Worm (Caenorhabditis elegans): ENCODE measurements around the gene ebp-2.

Gene ebp-2

ce11 chrII:11428599-11428998, 13.9 kb upstream of the ebp-2 start:
- TF ChIP-seq nhr-28 (tag; optimal IDR thresholded peaks at IDR 0.05) (peak; percentile 46), tag-97 (GFP tag; IDR thresholded peaks at IDR 0.05) (no peak), dmd-6 (GFP tag; IDR thresholded peaks at IDR 0.05) (peak; percentile 52), nhr-48 (tag; optimal IDR thresholded peaks at IDR 0.05) (no peak), nhr-237 (tag; optimal IDR thresholded peaks at IDR 0.05) (no peak), hlh-11 (tag; optimal IDR thresholded peaks at IDR 0.05) (peak; percentile 5), daf-19 (GFP tag; conservative IDR thresholded peaks at IDR 0.05) (no peak), mdl-1 (tag; optimal IDR thresholded peaks at IDR 0.05) (no peak), lir-3 (tag; optimal IDR thresholded peaks at IDR 0.05) (no peak), pqm-1 (tag; optimal IDR thresholded peaks at IDR 0.05) (peak; percentile 46)

DNA sequence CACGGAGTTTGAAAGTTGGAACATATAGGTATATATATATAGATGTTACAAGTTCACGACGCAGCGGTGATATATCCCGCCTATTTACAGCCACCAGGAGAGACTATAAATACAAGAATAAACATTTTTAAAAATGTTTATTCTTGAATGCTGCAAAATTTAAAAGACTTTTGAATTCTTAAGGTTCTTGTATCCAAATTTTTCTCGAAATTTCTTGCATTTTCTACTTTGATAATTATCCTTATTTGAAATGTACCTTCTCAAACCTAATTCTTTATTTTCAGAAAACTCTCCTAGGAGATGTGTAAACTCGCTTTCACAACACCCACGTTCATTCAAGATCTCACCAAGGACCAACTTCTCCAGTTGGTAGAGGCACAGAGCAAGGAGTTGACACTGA, 10.9 kb upstream of the ebp-2 start, which contains the start of gene C05D12.4:
C05D12.4 (plus strand) TSS at position 301 of the 400 bp plus-strand sequence.
- TF ChIP-seq madf-5 (GFP tag; IDR thresholded peaks at IDR 0.05) (no peak), aha-1 (tag) (peak; percentile 3), ztf-7 (tag; optimal IDR thresholded peaks at IDR 0.05) (no peak), T26A8.4 (GFP tag; IDR thresholded peaks at IDR 0.05) (no peak), duxl-1 (tag; optimal IDR thresholded peaks at IDR 0.05; ENCODE audit: poor library complexity) (no peak), dmd-9 (GFP tag; IDR thresholded peaks at IDR 0.05) (no peak), D1046.2 (GFP tag; IDR thresholded peaks at IDR 0.05) (no peak), zfp-3 (GFP tag; conservative IDR thresholded peaks at IDR 0.05) (no peak)

- TF ChIP-seq nhr-11 (tag; optimal IDR thresholded peaks at IDR 0.05) (no peak), mes-2 (tag; optimal IDR thresholded peaks at IDR 0.05; ENCODE audit: poor library complexity, severe bottlenecking) (no peak), mdt-29 (GFP tag; IDR thresholded peaks at IDR 0.05) (no peak)
These were observed 8.6 kb upstream of the ebp-2 start, which contains the start of gene C05D12.5 for ce11 chrII:11433942-11434341. C05D12.5 (plus strand) TSS chrII:11434242.

ce11 chrII:11438417-11438816, 4.1 kb upstream of the ebp-2 start, which contains the start of gene vha-6:
vha-6 (minus strand) TSS chrII:11438452.
- TF ChIP-seq hmg-1.1 (GFP tag; IDR thresholded peaks at IDR 0.05) (no peak), aly-2 (tag; optimal IDR thresholded peaks at IDR 0.05) (no peak), saeg-2 (GFP tag; IDR thresholded peaks at IDR 0.05) (no peak), R02D3.7 (tag; optimal IDR thresholded peaks at IDR 0.05) (no peak), ztf-11 (tag; optimal IDR thresholded peaks at IDR 0.05) (no peak), lin-13 (GFP tag; optimal IDR thresholded peaks at IDR 0.05) (no peak), ZK546.5 (tag; optimal IDR thresholded peaks at IDR 0.05) (no peak), dmd-6 (GFP tag; IDR thresholded peaks at IDR 0.05) (peak; percentile 67), egl-43 (GFP tag; IDR thresholded peaks at IDR 0.05) (no peak), duxl-1 (tag; optimal IDR thresholded peaks at IDR 0.05; ENCODE audit: poor library complexity) (no peak), nhr-28 (tag; optimal IDR thresholded peaks at IDR 0.05) (peak; percentile 58), mxl-3 (GFP tag; optimal IDR thresholded peaks at IDR 0.05) (no peak), madf-9 (GFP tag; conservative IDR thresholded peaks at IDR 0.05) (no peak), nhr-77 (tag; optimal IDR thresholded peaks at IDR 0.05) (peak; percentile 48), mep-1 (tag; optimal IDR thresholded peaks at IDR 0.05) (peak; percentile 2), attf-4 (tag; optimal IDR thresholded peaks at IDR 0.05) (no peak), ceh-82 (tag; optimal IDR thresholded peaks at IDR 0.05) (no peak), Y105C5A.15 (GFP tag; IDR thresholded peaks at IDR 0.05) (no peak), Y5F2A.4 (GFP tag; optimal IDR thresholded peaks at IDR 0.05) (no peak), zip-11 (GFP tag; IDR thresholded peaks at IDR 0.05) (no peak), lin-29 (GFP tag; IDR thresholded peaks at IDR 0.05) (no peak), tra-1 (GFP tag; IDR thresholded peaks at IDR 0.05) (no peak), gei-8 (GFP tag; optimal IDR thresholded peaks at IDR 0.05) (no peak), skn-1 (tag; optimal IDR thresholded peaks at IDR 0.05) (no peak), unc-39 (tag; optimal IDR thresholded peaks at IDR 0.05) (no peak), fos-1 (tag; optimal IDR thresholded peaks at IDR 0.05) (no peak), F49E8.2 (tag; optimal IDR thresholded peaks at IDR 0.05; ENCODE audit: borderline replicate concordance) (no peak), T20F7.1 (GFP tag; optimal IDR thresholded peaks at IDR 0.05) (no peak), hif-1 (tag; optimal IDR thresholded peaks at IDR 0.05) (no peak), arid-1 (GFP tag; conservative IDR thresholded peaks at IDR 0.05) (no peak), mdl-1 (tag; optimal IDR thresholded peaks at IDR 0.05) (no peak)

Data from whole organism, L4 larva.